Worm (Caenorhabditis elegans): ENCODE results near the gene snt-3.

DNA sequence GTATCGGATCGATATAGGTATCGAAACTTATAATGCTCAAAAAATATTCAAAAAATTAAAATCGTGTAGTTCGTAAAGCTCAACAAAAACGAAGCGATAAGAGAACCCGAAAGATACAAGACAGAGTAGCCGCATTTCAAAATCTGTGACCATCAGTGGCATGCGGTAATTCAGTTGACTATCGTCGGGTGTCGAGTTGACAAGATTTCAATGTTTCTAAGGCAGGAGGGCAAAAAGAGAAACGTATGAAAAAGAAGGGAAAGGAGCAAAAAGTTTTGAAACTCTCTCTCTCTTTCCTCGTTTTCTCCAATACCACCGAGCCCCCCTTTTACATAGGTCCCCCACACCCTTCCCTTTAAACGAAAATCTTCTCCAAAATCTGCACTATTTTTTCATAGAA is 49.0 kb downstream of the snt-3 start:
- TF ChIP-seq ahr-1 (tag; optimal IDR thresholded peaks at IDR 0.05), result no peak
- TF ChIP-seq nfya-1 (tag; optimal IDR thresholded peaks at IDR 0.05), result no peak
- TF ChIP-seq gmeb-2 (tag; optimal IDR thresholded peaks at IDR 0.05), result no peak
- TF ChIP-seq pax-1 (tag; optimal IDR thresholded peaks at IDR 0.05), result no peak
- TF ChIP-seq ceh-9 (tag; optimal IDR thresholded peaks at IDR 0.05), result no peak
- TF ChIP-seq tbx-7 (tag; optimal IDR thresholded peaks at IDR 0.05), result no peak
- TF ChIP-seq Y22D7AL.16 (tag; optimal IDR thresholded peaks at IDR 0.05), result no peak
- no peak for TF ChIP-seq ceh-18 (tag; optimal IDR thresholded peaks at IDR 0.05)

All from whole organism, late embryonic.